Worm (Caenorhabditis elegans) whole organism, young adult: ENCODE data around the gene H25K10.4.

Experiments used
- B0019.2 ChIP-seq: fragments of 200-800 bp; sonication (Bioruptor generic); conservative IDR thresholded peaks from 2 replicates; pipeline ENCODE4 v1.3.6; 2022; ENCODE audit warnings: missing genetic modification reagents, missing genetic modification characterization, missing compliant biosample characterization
- B0261.1 ChIP-seq: sonication (generic microtip); optimal IDR thresholded peaks from 2 replicates; lab custom pipeline; 2016; ENCODE audit warnings: mild to moderate bottlenecking, missing genetic modification characterization, moderate library complexity, missing compliant biosample characterization
- C06A6.2 ChIP-seq: fragments of 200-800 bp; sonication (Bioruptor generic); conservative IDR thresholded peaks from 2 replicates; pipeline ENCODE4 v1.3.6; 2022; ENCODE audit warnings: missing genetic modification characterization, missing compliant biosample characterization
- F33H1.4 ChIP-seq: fragments of 200-800 bp; sonication (Bioruptor generic); IDR thresholded peaks from 2 replicates; pipeline ENCODE4 v1.3.6; 2022; ENCODE audit warnings: missing genetic modification reagents, missing genetic modification characterization, missing compliant biosample characterization
- F37B4.10 ChIP-seq: fragments of 200-800 bp; sonication (Bioruptor generic); IDR thresholded peaks from 2 replicates; pipeline ENCODE4 v1.3.6; 2022; ENCODE audit warnings: missing genetic modification characterization, missing compliant biosample characterization
- T26A5.8 ChIP-seq: sonication (generic microtip); optimal IDR thresholded peaks from 2 replicates; lab custom pipeline; 2016; ENCODE audit warnings: missing genetic modification characterization, missing compliant biosample characterization
- ZK185.1 ChIP-seq: sonication (generic microtip); optimal IDR thresholded peaks from 2 replicates; lab custom pipeline; 2016; ENCODE audit warnings: mild to moderate bottlenecking, missing genetic modification characterization, missing compliant biosample characterization; ENCODE audit not compliant: poor library complexity, severe bottlenecking
- akir-1 ChIP-seq: fragments of 200-800 bp; sonication (Bioruptor generic); optimal IDR thresholded peaks from 2 replicates; lab custom pipeline; 2018; ENCODE audit warnings: mild to moderate bottlenecking, missing genetic modification characterization, moderate library complexity, missing compliant biosample characterization
- ama-1 ChIP-seq, 3 experiments: fragments of 150-350 bp in 1 of 3; sonication (generic microtip) in 2 of 3; optimal IDR thresholded peaks; 2 replicates each; lab custom pipeline; 2014 to 2018; ENCODE audit warnings: missing biosample characterization in 2 of 3, missing genetic modification characterization in 2 of 3, missing genetic modification reagents in 2 of 3
- aptf-2 ChIP-seq: fragments of 200-800 bp; sonication (Bioruptor generic); conservative IDR thresholded peaks from 2 replicates; pipeline ENCODE4 v1.3.6; 2022; ENCODE audit warnings: missing genetic modification reagents, missing genetic modification characterization, missing compliant biosample characterization
- atf-7 ChIP-seq: sonication (generic microtip); optimal IDR thresholded peaks from 2 replicates; lab custom pipeline; 2017; ENCODE audit warnings: mild to moderate bottlenecking, missing genetic modification characterization, missing compliant biosample characterization
- attf-6 ChIP-seq: fragments of 200-800 bp; sonication (Bioruptor generic); IDR thresholded peaks from 2 replicates; pipeline ENCODE4 v1.3.6; 2022; ENCODE audit warnings: missing genetic modification reagents, missing genetic modification characterization, missing compliant biosample characterization
- ccch-3 ChIP-seq: fragments of 200-800 bp; sonication (Bioruptor generic); optimal IDR thresholded peaks from 2 replicates; lab custom pipeline; 2018; ENCODE audit warnings: mild to moderate bottlenecking, missing genetic modification characterization, missing compliant biosample characterization
- cebp-2 ChIP-seq: fragments of 200-800 bp; sonication (Bioruptor generic); IDR thresholded peaks from 2 replicates; pipeline ENCODE4 v1.3.6; 2022; ENCODE audit warnings: missing genetic modification characterization, missing compliant biosample characterization
- dox-1 ChIP-seq: fragments of 200-800 bp; sonication (Bioruptor generic); IDR thresholded peaks from 2 replicates; pipeline ENCODE4 v1.3.6; 2022; ENCODE audit warnings: missing genetic modification reagents, missing genetic modification characterization, missing compliant biosample characterization
- egl-18 ChIP-seq: fragments of 200-800 bp; sonication (Bioruptor generic); IDR thresholded peaks from 2 replicates; pipeline ENCODE4 v1.3.6; 2022; ENCODE audit warnings: missing genetic modification reagents, missing genetic modification characterization, missing compliant biosample characterization
- ets-4 ChIP-seq: fragments of 200-800 bp; sonication (Bioruptor generic); optimal IDR thresholded peaks from 2 replicates; lab custom pipeline; 2018; ENCODE audit warnings: mild to moderate bottlenecking, missing genetic modification characterization, missing compliant biosample characterization
- gei-17 ChIP-seq: fragments of 200-800 bp; sonication (Bioruptor generic); optimal IDR thresholded peaks from 2 replicates; lab custom pipeline; 2018; ENCODE audit warnings: mild to moderate bottlenecking, missing genetic modification characterization, missing compliant biosample characterization
- hsf-1 ChIP-seq: fragments of 200-800 bp; sonication (Bioruptor generic); IDR thresholded peaks from 2 replicates; pipeline ENCODE4 v1.3.6; 2022; ENCODE audit warnings: missing genetic modification reagents, missing genetic modification characterization, missing compliant biosample characterization
- let-526 ChIP-seq: fragments of 200-800 bp; sonication (Bioruptor generic); IDR thresholded peaks from 2 replicates; pipeline ENCODE4 v1.3.6; 2022; ENCODE audit warnings: missing genetic modification reagents, missing genetic modification characterization, missing compliant biosample characterization
- lin-26 ChIP-seq: fragments of 200-800 bp; sonication (Bioruptor generic); IDR thresholded peaks from 2 replicates; pipeline ENCODE4 v1.3.6; 2022; ENCODE audit warnings: missing genetic modification reagents, missing genetic modification characterization, missing compliant biosample characterization
- lin-40 ChIP-seq: sonication (generic microtip); optimal IDR thresholded peaks from 2 replicates; lab custom pipeline; 2016; ENCODE audit warnings: missing genetic modification characterization, mild to moderate bottlenecking, missing compliant biosample characterization, missing genotype, missing genetic modification reagents
- mel-28 ChIP-seq: sonication (generic microtip); optimal IDR thresholded peaks from 2 replicates; lab custom pipeline; 2016; ENCODE audit warnings: borderline replicate concordance, mild to moderate bottlenecking, missing genetic modification characterization, missing compliant biosample characterization
- nfyb-1 ChIP-seq: fragments of 200-800 bp; sonication (Bioruptor generic); IDR thresholded peaks from 2 replicates; pipeline ENCODE4 v1.3.6; 2022; ENCODE audit warnings: missing genetic modification reagents, missing genetic modification characterization, missing compliant biosample characterization
- pha-4 ChIP-seq: fragments of 150-350 bp; sonication (generic microtip); optimal IDR thresholded peaks from 2 replicates; lab custom pipeline; 2014; ENCODE audit warnings: missing biosample characterization, missing genetic modification reagents, missing genetic modification characterization
- snpc-1.1 ChIP-seq: sonication (generic microtip); optimal IDR thresholded peaks from 2 replicates; lab custom pipeline; 2017; ENCODE audit warnings: missing genetic modification characterization, mild to moderate bottlenecking, missing compliant biosample characterization, antibody characterized with exemption, moderate library complexity, missing genotype, missing genetic modification reagents; ENCODE audit not compliant: insufficient read depth
- snpc-4 ChIP-seq, 5 experiments: fragments of 150-350 bp in 1 of 5; sonication (generic microtip) in 4 of 5; optimal IDR thresholded peaks; 2 replicates each; lab custom pipeline; 2014 to 2018; ENCODE audit warnings: missing genetic modification characterization in 5 of 5, missing biosample characterization in 3 of 5, antibody characterized with exemption in 2 of 5, mild to moderate bottlenecking in 2 of 5, missing compliant biosample characterization in 2 of 5, missing genotype in 2 of 5, moderate library complexity in 2 of 5, missing genetic modification reagents in 1 of 5
- sptf-2 ChIP-seq: fragments of 200-800 bp; sonication (Bioruptor generic); optimal IDR thresholded peaks from 2 replicates; lab custom pipeline; 2018; ENCODE audit warnings: mild to moderate bottlenecking, missing genetic modification characterization, missing compliant biosample characterization
- tbp1 ChIP-seq: fragments of 200-800 bp; sonication (Bioruptor generic); optimal IDR thresholded peaks from 2 replicates; lab custom pipeline; 2018; ENCODE audit warnings: mild to moderate bottlenecking, missing genetic modification characterization, missing compliant biosample characterization
- ztf-25 ChIP-seq: fragments of 200-800 bp; sonication (Bioruptor generic); IDR thresholded peaks from 2 replicates; pipeline ENCODE4 v1.3.6; 2022; ENCODE audit warnings: missing genetic modification reagents, missing genetic modification characterization, missing compliant biosample characterization
- ztf-26 ChIP-seq: sonication (generic microtip); optimal IDR thresholded peaks from 2 replicates; lab custom pipeline; 2017; ENCODE audit warnings: missing genetic modification characterization, missing compliant biosample characterization
- ztf-28 ChIP-seq: fragments of 200-800 bp; sonication (Bioruptor generic); IDR thresholded peaks from 2 replicates; pipeline ENCODE4 v1.3.6; 2022; ENCODE audit warnings: missing genetic modification reagents, missing genetic modification characterization, missing compliant biosample characterization

The H25K10.4 gene

ce11 chrIV:16191597-16191996 lies 34.2 kb upstream of the H25K10.4 start:
- no peak for TF ChIP-seq ccch-3
- TF ChIP-seq F37B4.10 (GFP tag; lab: Robert Waterston, UW) = no peak
- TF ChIP-seq lin-26 (GFP tag; lab: Robert Waterston, UW) = no peak
- no peak for TF ChIP-seq egl-18 (GFP tag; lab: Robert Waterston, UW)
- peak; percentile 77 for TF ChIP-seq attf-6 (GFP tag; lab: Robert Waterston, UW)
- TF ChIP-seq snpc-4 (GFP tag; optimal IDR thresholded peaks at IDR 0.05; lab: Kevin White, UChicago) = no peak
- TF ChIP-seq snpc-4 (tag; optimal IDR thresholded peaks at IDR 0.05; lab: Kevin White, UChicago) = peak in 1 of 4 experiments; percentile 42

- no peak for TF ChIP-seq ztf-28
- TF ChIP-seq hsf-1 (GFP tag; lab: Robert Waterston, UW) = no peak
- no peak for TF ChIP-seq ztf-25 (GFP tag; lab: Robert Waterston, UW)
- TF ChIP-seq F33H1.4 (GFP tag; lab: Robert Waterston, UW) = no peak
- no peak for TF ChIP-seq tbp1 (GFP tag; lab: Kevin White, UChicago)
- no peak for TF ChIP-seq F37B4.10 (GFP tag; lab: Robert Waterston, UW)
- no peak for TF ChIP-seq ets-4 (GFP tag; lab: Kevin White, UChicago)
- no peak for TF ChIP-seq T26A5.8 (tag; lab: Kevin White, UChicago)
- no peak for TF ChIP-seq pha-4 (tag; lab: Kevin White, UChicago)
- TF ChIP-seq ama-1 (optimal IDR thresholded peaks at IDR 0.05; lab: Kevin White, UChicago) = no peak
- TF ChIP-seq ama-1 (GFP tag; optimal IDR thresholded peaks at IDR 0.05; lab: Kevin White, UChicago) = no peak
- no peak for TF ChIP-seq let-526 (GFP tag; lab: Robert Waterston, UW)
- no peak for TF ChIP-seq gei-17 (GFP tag; lab: Kevin White, UChicago)
These were observed 33.1 kb upstream of the H25K10.4 start for ce11 chrIV:16192754-16193153.

ce11 chrIV:16196717-16197116 lies 29.1 kb upstream of the H25K10.4 start, which contains the start of gene Y7A9A.1:
Y7A9A.1 (plus strand) TSS chrIV:16197017.
- TF ChIP-seq aptf-2 (GFP tag; lab: Robert Waterston, UW) (no peak), mel-28 (tag; lab: Kevin White, UChicago) (no peak), B0261.1 (no peak), B0019.2 (no peak), nfyb-1 (no peak), ztf-26 (no peak), atf-7 (tag; lab: Kevin White, UChicago) (no peak), cebp-2 (GFP tag; lab: Robert Waterston, UW) (no peak), akir-1 (no peak), ZK185.1 (tag; lab: Kevin White, UChicago) (no peak), snpc-4 (GFP tag; optimal IDR thresholded peaks at IDR 0.05; lab: Kevin White, UChicago) (no peak), snpc-4 (tag; optimal IDR thresholded peaks at IDR 0.05; lab: Kevin White, UChicago) (no peak), sptf-2 (GFP tag; lab: Kevin White, UChicago) (no peak), dox-1 (GFP tag; lab: Robert Waterston, UW) (no peak), let-526 (GFP tag; lab: Robert Waterston, UW) (no peak), lin-40 (no peak), F37B4.10 (GFP tag; lab: Robert Waterston, UW) (no peak), ztf-25 (GFP tag; lab: Robert Waterston, UW) (no peak), C06A6.2 (GFP tag; lab: Robert Waterston, UW) (no peak)
- TF ChIP-seq, all 124 proteins: peak for 0

DNA sequence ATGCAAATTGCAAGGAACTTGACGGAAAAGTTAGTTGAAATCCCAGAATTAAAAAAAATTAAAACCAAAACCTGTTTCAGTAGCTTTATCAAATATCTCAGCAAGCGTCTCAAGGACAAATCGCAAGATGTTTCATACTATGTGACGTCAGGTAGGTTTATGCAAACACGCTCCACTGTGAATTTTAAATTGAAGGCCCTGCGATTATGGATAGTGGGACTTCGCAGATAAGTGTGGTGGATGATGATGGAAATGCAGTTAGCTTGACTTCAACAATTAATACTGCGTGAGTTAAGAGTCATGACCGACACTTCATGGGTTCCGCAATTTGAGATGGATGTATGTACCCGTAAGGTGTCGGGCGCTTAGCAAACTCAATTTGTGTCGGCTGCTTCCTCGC lies 26.0 kb upstream of the H25K10.4 start:
- no peak for TF ChIP-seq snpc-4 (GFP tag; optimal IDR thresholded peaks at IDR 0.05; lab: Kevin White, UChicago)
- peak in 2 of 4 experiments; percentile 15 to 77 for TF ChIP-seq snpc-4 (tag; optimal IDR thresholded peaks at IDR 0.05; lab: Kevin White, UChicago)
- TF ChIP-seq snpc-1.1 (tag; lab: Kevin White, UChicago) = peak; percentile 6
- TF ChIP-seq dox-1 (GFP tag; lab: Robert Waterston, UW) = no peak
